Fruit fly (Drosophila melanogaster) whole organism, pupa: ENCODE data around the gene CG46426.

Experiments
- CG10348 ChIP-seq: fragments of 200-800 bp; sonication (Bioruptor generic); IDR thresholded peaks from 2 replicates; pipeline ENCODE4 v1.3.6; 2022; ENCODE audit warnings: missing biosample characterization, missing genetic modification characterization
- CG12605 ChIP-seq: fragments of 200-800 bp; sonication (Bioruptor generic); IDR thresholded peaks from 2 replicates; pipeline ENCODE4 v1.3.6; 2022; ENCODE audit warnings: missing biosample characterization, missing genetic modification characterization
- CG13204 ChIP-seq: fragments of 200-800 bp; sonication (Bioruptor generic); optimal IDR thresholded peaks from 2 replicates; lab custom pipeline; 2018; ENCODE audit warnings: missing biosample characterization, mild to moderate bottlenecking, missing genetic modification characterization, moderate library complexity
- CG14655 ChIP-seq: fragments of 200-800 bp; sonication (Bioruptor generic); optimal IDR thresholded peaks from 3 replicates; lab custom pipeline; 2017; ENCODE audit warnings: mild to moderate bottlenecking, missing biosample characterization, missing genetic modification reagents, missing genetic modification characterization
- CG15710 ChIP-seq: fragments of 200-800 bp; sonication (Bioruptor generic); optimal IDR thresholded peaks from 2 replicates; lab custom pipeline; 2018; ENCODE audit warnings: missing biosample characterization, mild to moderate bottlenecking, missing genetic modification characterization, moderate library complexity
- CG17806 ChIP-seq: fragments of 200-800 bp; sonication (Bioruptor generic); optimal IDR thresholded peaks from 2 replicates; lab custom pipeline; 2018; ENCODE audit warnings: missing biosample characterization, mild to moderate bottlenecking, missing genetic modification characterization, moderate library complexity
- CG32121 ChIP-seq: fragments of 200-800 bp; sonication (Bioruptor generic); IDR thresholded peaks from 2 replicates; pipeline ENCODE4 v1.3.6; 2022; ENCODE audit warnings: missing biosample characterization, missing genetic modification characterization
- CG34367 ChIP-seq: fragments of 200-800 bp; sonication (Bioruptor generic); optimal IDR thresholded peaks from 2 replicates; lab custom pipeline; 2018; ENCODE audit warnings: missing biosample characterization, mild to moderate bottlenecking, missing genetic modification characterization
- CG4496 ChIP-seq: fragments of 200-800 bp; sonication (Bioruptor generic); IDR thresholded peaks from 3 replicates; pipeline ENCODE4 v1.3.6; 2022; ENCODE audit warnings: missing biosample characterization, missing genetic modification characterization
- CG8159 ChIP-seq: fragments of 200-800 bp; sonication (Bioruptor generic); optimal IDR thresholded peaks from 3 replicates; lab custom pipeline; 2018; ENCODE audit warnings: missing biosample characterization, mild to moderate bottlenecking, missing genetic modification characterization, moderate library complexity
- CG8301 ChIP-seq: fragments of 200-800 bp; sonication (Bioruptor generic); optimal IDR thresholded peaks from 2 replicates; lab custom pipeline; 2018; ENCODE audit warnings: missing biosample characterization, mild to moderate bottlenecking, missing genetic modification characterization
- CG9948 ChIP-seq: fragments of 200-800 bp; sonication (Bioruptor generic); optimal IDR thresholded peaks from 2 replicates; lab custom pipeline; 2018; ENCODE audit warnings: missing biosample characterization, mild to moderate bottlenecking, missing genetic modification characterization, moderate library complexity
- D1 ChIP-seq: fragments of 200-800 bp; sonication (Bioruptor generic); optimal IDR thresholded peaks from 2 replicates; lab custom pipeline; 2018; ENCODE audit warnings: missing biosample characterization, mild to moderate bottlenecking, missing genetic modification characterization, moderate library complexity
- EcR ChIP-seq: fragments of 200-800 bp; sonication (Bioruptor generic); optimal IDR thresholded peaks from 3 replicates; lab custom pipeline; 2019; ENCODE audit warnings: missing biosample characterization, missing genetic modification characterization, mild to moderate bottlenecking, moderate library complexity, missing genetic modification reagents
- Ets98B ChIP-seq: fragments of 200-800 bp; sonication (Bioruptor generic); IDR thresholded peaks from 2 replicates; pipeline ENCODE4 v1.3.6; 2022; ENCODE audit warnings: missing biosample characterization, missing genetic modification characterization
- Pif1A ChIP-seq: fragments of 200-800 bp; sonication (Bioruptor generic); optimal IDR thresholded peaks from 3 replicates; lab custom pipeline; 2016; ENCODE audit warnings: missing biosample characterization, missing genetic modification characterization
- Pif1B ChIP-seq: fragments of 200-800 bp; sonication (Bioruptor generic); optimal IDR thresholded peaks from 3 replicates; lab custom pipeline; 2016; ENCODE audit warnings: missing biosample characterization, missing genetic modification characterization
- Snoo ChIP-seq: fragments of 200-800 bp; sonication (Bioruptor generic); optimal IDR thresholded peaks from 3 replicates; lab custom pipeline; 2017; ENCODE audit warnings: missing biosample characterization, mild to moderate bottlenecking, missing genetic modification characterization, inconsistent platforms
- fd96Ca ChIP-seq: fragments of 200-800 bp; sonication (Bioruptor generic); IDR thresholded peaks from 3 replicates; pipeline ENCODE4 v1.3.6; 2022; ENCODE audit warnings: missing biosample characterization, missing genetic modification characterization
- gl ChIP-seq: fragments of 200-800 bp; sonication (Bioruptor generic); optimal IDR thresholded peaks from 2 replicates; lab custom pipeline; 2018; ENCODE audit warnings: missing biosample characterization, mild to moderate bottlenecking, missing genetic modification characterization
- rn ChIP-seq: fragments of 200-800 bp; sonication (Bioruptor generic); IDR thresholded peaks from 2 replicates; pipeline ENCODE4 v1.3.6; 2022; ENCODE audit warnings: missing biosample characterization, missing genetic modification characterization

Gene CG46426

dm6 chr2L:11853130-11853529 lies 10.5 kb downstream of the CG46426 start, which contains the start of gene CG42751:
Gene CG42751 (plus strand): TSS chr2L:11853430.
- TF ChIP-seq CG32121 (GFP tag; lab: Robert Waterston, UW) (no peak), CG10348 (GFP tag; lab: Robert Waterston, UW) (no peak), CG4496 (GFP tag; lab: Robert Waterston, UW) (no peak), Ets98B (no peak), gl (tag; lab: Kevin White, UChicago) (no peak), CG8301 (tag; lab: Kevin White, UChicago) (no peak), fd96Ca (GFP tag; lab: Robert Waterston, UW) (no peak), Snoo (tag; lab: Kevin White, UChicago) (no peak)
- TF ChIP-seq, all 21 proteins: peak for 0

- no peak for TF ChIP-seq Pif1A
- TF ChIP-seq fd96Ca (GFP tag; lab: Robert Waterston, UW): no peak
- TF ChIP-seq CG10348 (GFP tag; lab: Robert Waterston, UW): no peak
- TF ChIP-seq CG8301 (tag; lab: Kevin White, UChicago): no peak
- peak; percentile 26 for TF ChIP-seq Pif1B (GFP tag; lab: Kevin White, UChicago)
- TF ChIP-seq CG9948: peak; percentile 2
- TF ChIP-seq CG17806 (tag; lab: Kevin White, UChicago): peak; percentile 29
- TF ChIP-seq CG32121 (GFP tag; lab: Robert Waterston, UW): no peak
- no peak for TF ChIP-seq gl (tag; lab: Kevin White, UChicago)
- TF ChIP-seq D1 (tag; lab: Kevin White, UChicago): no peak
- TF ChIP-seq CG34367 (tag; lab: Kevin White, UChicago): no peak
- peak; percentile 68 for TF ChIP-seq EcR (GFP tag; lab: Kevin White, UChicago)
- no peak for TF ChIP-seq rn (GFP tag; lab: Robert Waterston, UW)
- no peak for TF ChIP-seq Snoo (tag; lab: Kevin White, UChicago)
- TF ChIP-seq CG14655 (GFP tag; lab: Kevin White, UChicago): peak; percentile 24
- TF ChIP-seq CG8159 (tag; lab: Kevin White, UChicago): peak; percentile 66
- no peak for TF ChIP-seq CG4496 (GFP tag; lab: Robert Waterston, UW)
- no peak for TF ChIP-seq CG13204 (GFP tag; lab: Kevin White, UChicago)
- TF ChIP-seq Ets98B: no peak
- TF ChIP-seq CG12605 (GFP tag; lab: Robert Waterston, UW): no peak
- peak; percentile 44 for TF ChIP-seq CG15710 (tag; lab: Kevin White, UChicago)
These were observed 28.3 kb downstream of the CG46426 start for dm6 chr2L:11870867-11871452.

DNA sequence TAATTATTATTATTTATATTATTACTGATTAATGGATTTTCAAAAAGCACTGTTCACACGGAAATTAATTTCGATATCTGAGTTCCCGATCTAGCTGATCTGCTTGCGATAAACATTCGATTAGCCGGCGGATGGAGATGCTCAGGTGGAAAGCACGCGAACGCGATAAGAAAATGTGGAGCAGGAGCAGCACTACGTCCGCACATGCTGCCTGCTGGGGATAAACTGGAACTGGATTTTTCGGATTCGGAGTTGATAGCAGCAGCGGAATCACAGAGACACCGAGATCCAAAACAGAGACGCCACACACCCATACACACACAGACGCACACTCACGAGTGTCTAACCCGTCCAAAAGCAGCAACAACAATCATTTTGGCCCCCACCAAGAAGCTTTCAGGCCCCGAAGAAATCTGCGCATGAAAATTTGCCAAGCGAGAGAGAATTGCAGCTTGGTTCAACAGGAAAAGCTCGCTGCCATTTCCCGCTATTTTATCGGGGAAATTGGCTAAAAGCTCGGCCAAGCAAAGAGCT lies 31.7 kb downstream of the CG46426 start:
- no peak for TF ChIP-seq Pif1B (GFP tag; lab: Kevin White, UChicago)
- TF ChIP-seq rn (GFP tag; lab: Robert Waterston, UW): no peak
- peak; percentile 57; the same call in 1 of the 3 replicates for TF ChIP-seq CG4496 (GFP tag; lab: Robert Waterston, UW)
- peak; percentile 39; the same call in 1 of the 2 replicates for TF ChIP-seq CG32121 (GFP tag; lab: Robert Waterston, UW)
- peak; percentile 30; the same call in 1 of the 2 replicates for TF ChIP-seq Ets98B
- TF ChIP-seq fd96Ca (GFP tag; lab: Robert Waterston, UW): 0 out of 3 replicates have a peak, but pooled peaks have one; percentile 30
- TF ChIP-seq, all 21 proteins: peak for 4

DNA sequence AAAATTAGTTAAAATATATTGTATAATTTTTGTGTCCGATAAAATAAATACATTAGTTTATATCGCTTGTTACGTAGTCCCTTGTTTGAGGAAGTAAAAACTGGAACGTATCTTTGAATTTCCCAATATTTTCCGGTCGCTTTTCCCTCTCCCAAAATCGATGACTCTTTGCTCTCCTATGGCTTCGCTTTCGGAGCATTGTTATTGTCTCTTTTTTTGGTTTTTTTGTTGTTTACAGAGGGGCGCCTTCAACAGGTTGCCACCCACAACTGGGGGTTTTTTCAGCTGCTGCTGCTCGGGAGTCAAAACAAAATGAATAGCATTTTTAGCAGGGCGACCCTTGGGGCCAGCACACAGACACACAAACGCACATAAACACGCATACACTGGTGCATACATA lies 32.3 kb downstream of the CG46426 start:
- TF ChIP-seq CG4496 (GFP tag; lab: Robert Waterston, UW): peak; percentile 64; the same call in 2 of the 3 replicates
- peak; percentile 2 for TF ChIP-seq CG14655 (GFP tag; lab: Kevin White, UChicago)
- TF ChIP-seq Ets98B: peak; percentile 27; the same call in 1 of the 2 replicates
- TF ChIP-seq EcR (GFP tag; lab: Kevin White, UChicago): no peak
- peak; percentile 94 for TF ChIP-seq CG12605 (GFP tag; lab: Robert Waterston, UW)
- 0 out of 3 replicates have a peak, but pooled peaks have one; percentile 21 for TF ChIP-seq fd96Ca (GFP tag; lab: Robert Waterston, UW)

DNA sequence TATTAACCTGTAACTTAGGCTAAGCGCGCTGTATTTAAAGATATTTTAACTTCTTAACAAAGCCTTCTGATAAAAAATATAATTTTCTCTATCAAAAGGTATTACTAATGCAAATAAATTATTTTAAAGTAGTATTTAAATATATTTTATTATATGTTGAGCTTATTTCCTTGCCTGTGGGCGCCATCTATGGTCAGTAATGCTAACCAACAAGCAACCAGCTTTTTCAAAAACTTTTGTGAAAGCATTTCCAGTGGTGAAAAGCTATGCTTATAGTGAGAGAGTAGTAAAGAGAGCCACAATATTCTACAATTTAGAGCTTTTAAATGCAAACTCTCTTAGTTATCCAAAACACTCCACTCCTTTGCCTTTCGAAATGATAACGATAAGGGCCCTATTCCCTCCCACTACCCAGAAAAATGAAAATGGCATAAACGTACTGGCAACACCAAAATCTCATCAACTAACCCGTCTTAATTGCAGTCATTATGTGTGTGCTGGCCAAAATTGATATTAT lies 36.2 kb downstream of the CG46426 start:
- no peak for TF ChIP-seq rn (GFP tag; lab: Robert Waterston, UW)
- no peak for TF ChIP-seq Snoo (tag; lab: Kevin White, UChicago)
